Worm (Caenorhabditis elegans) whole organism, young adult: ENCODE data around the gene Y47D3A.34.

Experiments
- B0035.1 ChIP-seq: sonication (generic microtip); optimal IDR thresholded peaks from 2 replicates; lab custom pipeline; 2016; ENCODE audit warnings: missing genetic modification characterization, mild to moderate bottlenecking, missing compliant biosample characterization, missing genotype, missing genetic modification reagents
- T26A5.8 ChIP-seq: sonication (generic microtip); optimal IDR thresholded peaks from 2 replicates; lab custom pipeline; 2016; ENCODE audit warnings: missing genetic modification characterization, missing compliant biosample characterization
- Y53F4B.3 ChIP-seq: fragments of 200-800 bp; sonication (Bioruptor generic); IDR thresholded peaks from 2 replicates; pipeline ENCODE4 v1.3.6; 2022; ENCODE audit warnings: missing genetic modification reagents, missing genetic modification characterization, missing compliant biosample characterization
- Y67H2A.10 ChIP-seq: fragments of 200-800 bp; sonication (Bioruptor generic); conservative IDR thresholded peaks from 2 replicates; pipeline ENCODE4 v1.3.6; 2022; ENCODE audit warnings: missing genetic modification reagents, missing genetic modification characterization, missing compliant biosample characterization
- ama-1 ChIP-seq, 3 experiments: fragments of 150-350 bp in 1 of 3; sonication (generic microtip) in 2 of 3; optimal IDR thresholded peaks; 2 replicates each; lab custom pipeline; 2014 to 2018; ENCODE audit warnings: missing biosample characterization in 2 of 3, missing genetic modification characterization in 2 of 3, missing genetic modification reagents in 2 of 3
- aptf-3 ChIP-seq: fragments of 200-800 bp; sonication (Bioruptor generic); IDR thresholded peaks from 2 replicates; pipeline ENCODE4 v1.3.6; 2022; ENCODE audit warnings: missing genetic modification characterization, missing compliant biosample characterization
- atf-7 ChIP-seq: sonication (generic microtip); optimal IDR thresholded peaks from 2 replicates; lab custom pipeline; 2017; ENCODE audit warnings: mild to moderate bottlenecking, missing genetic modification characterization, missing compliant biosample characterization
- attf-5 ChIP-seq: fragments of 200-800 bp; sonication (Bioruptor generic); optimal IDR thresholded peaks from 2 replicates; lab custom pipeline; 2018; ENCODE audit warnings: mild to moderate bottlenecking, missing genetic modification characterization, missing compliant biosample characterization
- cebp-1 ChIP-seq, 2 experiments: fragments of 200-800 bp in 1 of 2; sonication (Bioruptor generic) in 1 of 2; sonication (generic microtip) in 1 of 2; IDR thresholded peaks in 1 of 2; optimal IDR thresholded peaks in 1 of 2; 2 replicates each; pipeline versions ENCODE4 v1.3.6 to Lab custom; 2017 to 2022; ENCODE audit warnings: missing compliant biosample characterization in 2 of 2, missing genetic modification characterization in 2 of 2, mild to moderate bottlenecking in 1 of 2, missing genetic modification reagents in 1 of 2, moderate library complexity in 1 of 2
- ceh-40 ChIP-seq: fragments of 200-800 bp; sonication (Bioruptor generic); IDR thresholded peaks from 2 replicates; pipeline ENCODE4 v1.3.6; 2022; ENCODE audit warnings: missing genetic modification characterization, missing compliant biosample characterization
- dpl-1 ChIP-seq: fragments of 150-350 bp; optimal IDR thresholded peaks from 2 replicates; lab custom pipeline; 2014; ENCODE audit warnings: missing biosample characterization, missing genetic modification reagents, missing genetic modification characterization
- egrh-3 ChIP-seq: fragments of 200-800 bp; sonication (Bioruptor generic); IDR thresholded peaks from 2 replicates; pipeline ENCODE4 v1.3.6; 2022; ENCODE audit warnings: missing genetic modification reagents, missing genetic modification characterization, missing compliant biosample characterization
- ekl-4 ChIP-seq: fragments of 200-800 bp; sonication (Bioruptor generic); IDR thresholded peaks from 2 replicates; pipeline ENCODE4 v1.3.6; 2022; ENCODE audit warnings: missing genetic modification reagents, missing genetic modification characterization, missing compliant biosample characterization
- ets-4 ChIP-seq: fragments of 200-800 bp; sonication (Bioruptor generic); optimal IDR thresholded peaks from 2 replicates; lab custom pipeline; 2018; ENCODE audit warnings: mild to moderate bottlenecking, missing genetic modification characterization, missing compliant biosample characterization
- fkh-3 ChIP-seq: sonication (generic microtip); optimal IDR thresholded peaks from 2 replicates; lab custom pipeline; 2016; ENCODE audit warnings: mild to moderate bottlenecking, missing genetic modification characterization, missing compliant biosample characterization
- hmg-1.2 ChIP-seq: fragments of 200-800 bp; sonication (Bioruptor generic); IDR thresholded peaks from 2 replicates; pipeline ENCODE4 v1.3.6; 2022; ENCODE audit warnings: missing genetic modification reagents, missing genetic modification characterization, missing compliant biosample characterization
- hrde-1 ChIP-seq: sonication (generic microtip); optimal IDR thresholded peaks from 2 replicates; lab custom pipeline; 2016; ENCODE audit warnings: missing genetic modification characterization, mild to moderate bottlenecking, missing compliant biosample characterization, moderate library complexity, missing genotype, missing genetic modification reagents, borderline replicate concordance
- lin-26 ChIP-seq: fragments of 200-800 bp; sonication (Bioruptor generic); IDR thresholded peaks from 2 replicates; pipeline ENCODE4 v1.3.6; 2022; ENCODE audit warnings: missing genetic modification reagents, missing genetic modification characterization, missing compliant biosample characterization
- lin-35 ChIP-seq, 3 experiments: fragments of 150-350 bp in 2 of 3; sonication (generic microtip) in 1 of 3; optimal IDR thresholded peaks; 2 replicates each; lab custom pipeline; 2014 to 2018; ENCODE audit warnings: missing biosample characterization in 3 of 3, missing genetic modification characterization in 3 of 3, missing genetic modification reagents in 3 of 3
- lin-54 ChIP-seq: fragments of 200-800 bp; sonication (Bioruptor generic); optimal IDR thresholded peaks from 2 replicates; lab custom pipeline; 2018; ENCODE audit warnings: mild to moderate bottlenecking, missing genetic modification characterization, missing compliant biosample characterization
- lsy-27 ChIP-seq: sonication (generic microtip); optimal IDR thresholded peaks from 2 replicates; lab custom pipeline; 2017; ENCODE audit warnings: missing genetic modification characterization, mild to moderate bottlenecking, missing compliant biosample characterization, antibody characterized with exemption, missing genotype, borderline replicate concordance; ENCODE audit not compliant: insufficient read depth
- madf-3 ChIP-seq: fragments of 200-800 bp; sonication (Bioruptor generic); IDR thresholded peaks from 2 replicates; pipeline ENCODE4 v1.3.6; 2022; ENCODE audit warnings: missing genetic modification reagents, missing genetic modification characterization, missing compliant biosample characterization
- nfya-1 ChIP-seq: sonication (generic microtip); optimal IDR thresholded peaks from 2 replicates; lab custom pipeline; 2017; ENCODE audit warnings: antibody characterized with exemption, missing compliant biosample characterization, missing genetic modification characterization, borderline replicate concordance; ENCODE audit not compliant: insufficient read depth
- nfya-2 ChIP-seq: fragments of 200-800 bp; sonication (Bioruptor generic); IDR thresholded peaks from 2 replicates; pipeline ENCODE4 v1.3.6; 2022; ENCODE audit warnings: missing genetic modification reagents, missing genetic modification characterization, missing compliant biosample characterization
- nfyb-1 ChIP-seq: fragments of 200-800 bp; sonication (Bioruptor generic); IDR thresholded peaks from 2 replicates; pipeline ENCODE4 v1.3.6; 2022; ENCODE audit warnings: missing genetic modification reagents, missing genetic modification characterization, missing compliant biosample characterization
- nhr-120 ChIP-seq: fragments of 200-800 bp; sonication (Bioruptor generic); IDR thresholded peaks from 2 replicates; pipeline ENCODE4 v1.3.6; 2022; ENCODE audit warnings: missing genetic modification characterization, missing compliant biosample characterization
- nhr-27 ChIP-seq: fragments of 200-800 bp; sonication (Bioruptor generic); optimal IDR thresholded peaks from 2 replicates; lab custom pipeline; 2018; ENCODE audit warnings: mild to moderate bottlenecking, missing genetic modification characterization, moderate library complexity, missing compliant biosample characterization
- pha-4 ChIP-seq: fragments of 150-350 bp; sonication (generic microtip); optimal IDR thresholded peaks from 2 replicates; lab custom pipeline; 2014; ENCODE audit warnings: missing biosample characterization, missing genetic modification reagents, missing genetic modification characterization
- rec-8 ChIP-seq, 2 experiments: sonication (generic microtip); optimal IDR thresholded peaks; 2 replicates each; lab custom pipeline; 2016; ENCODE audit warnings: mild to moderate bottlenecking in 2 of 2, missing genetic modification characterization in 2 of 2, missing genetic modification reagents in 2 of 2, missing genotype in 2 of 2, missing biosample characterization in 1 of 2, missing compliant biosample characterization in 1 of 2, moderate library complexity in 1 of 2
- sdz-38 ChIP-seq: sonication (generic microtip); optimal IDR thresholded peaks from 2 replicates; lab custom pipeline; 2016; ENCODE audit warnings: missing genotype, missing genetic modification characterization, missing compliant biosample characterization
- sea-2 ChIP-seq: fragments of 200-800 bp; sonication (Bioruptor generic); IDR thresholded peaks from 2 replicates; pipeline ENCODE4 v1.3.6; 2022; ENCODE audit warnings: missing genetic modification characterization, missing compliant biosample characterization
- snpc-1.3 ChIP-seq: sonication (generic microtip); optimal IDR thresholded peaks from 2 replicates; lab custom pipeline; 2017; ENCODE audit warnings: missing genetic modification characterization, mild to moderate bottlenecking, missing compliant biosample characterization, antibody characterized with exemption, moderate library complexity, missing genotype, missing genetic modification reagents; ENCODE audit not compliant: insufficient read depth
- snpc-4 ChIP-seq, 5 experiments: fragments of 150-350 bp in 1 of 5; sonication (generic microtip) in 4 of 5; optimal IDR thresholded peaks; 2 replicates each; lab custom pipeline; 2014 to 2018; ENCODE audit warnings: missing genetic modification characterization in 5 of 5, missing biosample characterization in 3 of 5, antibody characterized with exemption in 2 of 5, mild to moderate bottlenecking in 2 of 5, missing compliant biosample characterization in 2 of 5, missing genotype in 2 of 5, moderate library complexity in 2 of 5, missing genetic modification reagents in 1 of 5
- sptf-2 ChIP-seq: fragments of 200-800 bp; sonication (Bioruptor generic); optimal IDR thresholded peaks from 2 replicates; lab custom pipeline; 2018; ENCODE audit warnings: mild to moderate bottlenecking, missing genetic modification characterization, missing compliant biosample characterization
- tbx-9 ChIP-seq: sonication (generic microtip); optimal IDR thresholded peaks from 2 replicates; lab custom pipeline; 2016; ENCODE audit warnings: borderline replicate concordance, missing genetic modification characterization, inconsistent platforms, missing compliant biosample characterization
- unc-62 ChIP-seq: fragments of 150-350 bp; optimal IDR thresholded peaks from 2 replicates; lab custom pipeline; 2014; ENCODE audit warnings: missing biosample characterization, missing genetic modification reagents, missing genetic modification characterization
- ztf-22 ChIP-seq: fragments of 200-800 bp; sonication (Bioruptor generic); optimal IDR thresholded peaks from 2 replicates; lab custom pipeline; 2018; ENCODE audit warnings: mild to moderate bottlenecking, missing genetic modification characterization, moderate library complexity, missing compliant biosample characterization

Gene Y47D3A.34

DNA sequence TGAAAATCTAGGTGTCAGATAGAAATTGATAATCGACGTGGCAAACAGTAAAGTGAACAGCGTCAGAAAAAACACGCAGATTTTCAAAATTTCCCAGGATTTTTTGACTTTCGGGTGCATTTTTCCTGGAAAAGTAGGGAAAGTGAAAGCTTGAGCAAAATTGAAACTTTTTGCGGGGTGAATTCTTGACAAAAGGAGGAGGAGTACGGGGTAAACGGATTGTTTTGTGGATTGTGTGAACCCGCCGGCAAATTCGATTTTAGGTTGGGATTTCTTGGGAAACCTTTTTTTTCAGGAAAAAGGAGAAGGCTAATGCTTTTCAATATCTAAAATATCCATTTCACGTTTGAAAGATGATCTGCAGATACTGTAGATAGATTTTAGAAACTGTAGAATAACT lies at the start of gene Y47D3A.34:
Gene Y47D3A.34, minus strand, starts transcription at position 120 of the 400 bp plus-strand sequence.
- TF ChIP-seq T26A5.8 (tag; lab: Kevin White, UChicago) (no peak), ztf-22 (GFP tag; lab: Kevin White, UChicago) (no peak), sea-2 (GFP tag; lab: Robert Waterston, UW) (no peak), ekl-4 (GFP tag; lab: Robert Waterston, UW) (no peak), unc-62 (GFP tag; lab: Kevin White, UChicago) (no peak), dpl-1 (no peak), ama-1 (optimal IDR thresholded peaks at IDR 0.05; lab: Kevin White, UChicago) (no peak), ama-1 (GFP tag; optimal IDR thresholded peaks at IDR 0.05; lab: Kevin White, UChicago) (no peak), nhr-120 (GFP tag; lab: Robert Waterston, UW) (no peak), lin-54 (GFP tag; lab: Kevin White, UChicago) (no peak), madf-3 (GFP tag; lab: Robert Waterston, UW) (no peak), cebp-1 (GFP tag; IDR thresholded peaks at IDR 0.05; lab: Robert Waterston, UW) (no peak), cebp-1 (tag; optimal IDR thresholded peaks at IDR 0.05; lab: Kevin White, UChicago) (no peak), lsy-27 (tag; lab: Kevin White, UChicago) (no peak), sptf-2 (GFP tag; lab: Kevin White, UChicago) (no peak)
- TF ChIP-seq, all 124 proteins: peak for 0

ce11 chrIII:11283648-11284047 lies 49.0 kb upstream of the Y47D3A.34 start:
- TF ChIP-seq fkh-3 (tag; lab: Kevin White, UChicago) = no peak
- no peak for TF ChIP-seq atf-7
- no peak for TF ChIP-seq B0035.1
- no peak for TF ChIP-seq Y67H2A.10 (GFP tag; lab: Robert Waterston, UW)
- TF ChIP-seq nhr-27 (tag; lab: Kevin White, UChicago) = no peak
- TF ChIP-seq hmg-1.2 = no peak
- TF ChIP-seq rec-8 (tag; optimal IDR thresholded peaks at IDR 0.05; lab: Kevin White, UChicago) = no peak
- TF ChIP-seq snpc-4 (GFP tag; optimal IDR thresholded peaks at IDR 0.05; lab: Kevin White, UChicago) = no peak
- TF ChIP-seq snpc-4 (tag; optimal IDR thresholded peaks at IDR 0.05; lab: Kevin White, UChicago) = no peak
- TF ChIP-seq lin-26 (GFP tag; lab: Robert Waterston, UW) = no peak
- no peak for TF ChIP-seq tbx-9 (tag; lab: Kevin White, UChicago)
- TF ChIP-seq ztf-22 (GFP tag; lab: Kevin White, UChicago) = no peak
- no peak for TF ChIP-seq snpc-1.3 (tag; lab: Kevin White, UChicago)
- TF ChIP-seq aptf-3 (GFP tag; lab: Robert Waterston, UW) = no peak
- TF ChIP-seq, all 124 proteins: peak for 0

DNA sequence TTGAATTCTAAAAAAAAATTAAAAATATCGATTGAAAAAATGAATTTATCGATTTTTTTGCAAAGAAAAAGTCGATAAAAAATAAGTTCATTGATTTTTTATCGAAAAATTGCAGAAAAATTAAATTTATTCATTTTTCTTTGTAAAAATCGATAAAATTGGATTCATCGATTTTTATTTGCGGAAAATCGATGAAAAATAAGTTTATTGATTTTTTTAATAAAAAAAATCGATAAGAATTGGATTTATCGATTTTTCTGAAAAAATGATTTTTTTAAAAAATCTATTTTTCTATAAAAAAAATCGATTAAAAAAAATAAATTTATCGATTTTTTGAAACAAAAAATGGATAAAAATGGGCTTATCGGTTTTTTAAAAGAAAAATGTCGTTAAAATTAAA lies 45.3 kb upstream of the Y47D3A.34 start:
- no peak for TF ChIP-seq ets-4 (GFP tag; lab: Kevin White, UChicago)
- no peak for TF ChIP-seq nfyb-1 (GFP tag; lab: Robert Waterston, UW)
- TF ChIP-seq egrh-3 = no peak
- no peak for TF ChIP-seq Y53F4B.3 (GFP tag; lab: Robert Waterston, UW)
- TF ChIP-seq sdz-38 (tag; lab: Kevin White, UChicago) = no peak
- no peak for TF ChIP-seq hrde-1
- no peak for TF ChIP-seq nfya-2
- no peak for TF ChIP-seq lin-35 (GFP tag; optimal IDR thresholded peaks at IDR 0.05; lab: Kevin White, UChicago)
- TF ChIP-seq tbx-9 (tag; lab: Kevin White, UChicago) = no peak
- no peak for TF ChIP-seq pha-4 (tag; lab: Kevin White, UChicago)
- no peak for TF ChIP-seq lin-26 (GFP tag; lab: Robert Waterston, UW)
- no peak for TF ChIP-seq attf-5
- TF ChIP-seq nfya-1 (tag; lab: Kevin White, UChicago) = no peak
- no peak for TF ChIP-seq ceh-40 (GFP tag; lab: Robert Waterston, UW)
